Fruit fly (Drosophila melanogaster): Measurements from ENCODE around the gene CG14506.
A peak's percentile ranks its signal among the peaks of the same experiment; 100 is the strongest.

Gene CG14506

DNA sequence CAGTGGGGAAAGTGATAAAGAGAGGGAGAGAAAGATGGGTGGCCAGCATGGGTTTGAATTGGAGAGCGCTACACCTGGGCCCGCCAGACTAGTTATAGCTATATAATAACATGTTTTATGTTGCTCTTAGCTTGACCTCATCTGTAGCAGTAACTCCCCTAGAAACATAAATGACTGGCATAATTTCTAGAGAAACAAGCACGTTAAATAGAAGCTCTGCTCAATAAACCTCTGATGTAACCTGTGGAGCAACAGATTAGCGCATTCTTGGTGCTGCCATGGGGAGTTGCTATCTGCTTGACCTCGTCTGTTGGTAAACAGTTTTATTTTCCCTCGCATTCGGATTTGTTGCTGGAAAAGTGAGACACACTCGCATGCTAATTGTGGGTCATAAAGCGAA is 21.7 kb upstream of the CG14506 start (continued):
- TF ChIP-seq Ravus (GFP tag; IDR thresholded peaks at IDR 0.05) (no peak), CG9797 (GFP tag; optimal IDR thresholded peaks at IDR 0.05) (no peak), cad (GFP tag; optimal IDR thresholded peaks at IDR 0.05) (no peak), HHEX (GFP tag; optimal IDR thresholded peaks at IDR 0.05) (peak; percentile 74), slp2 (GFP tag; optimal IDR thresholded peaks at IDR 0.05) (peak; percentile 15), ERR (GFP tag; optimal IDR thresholded peaks at IDR 0.05) (no peak), CG13123 (GFP tag; optimal IDR thresholded peaks at IDR 0.05) (no peak), emc (GFP tag; optimal IDR thresholded peaks at IDR 0.05) (no peak), CG3281 (GFP tag; optimal IDR thresholded peaks at IDR 0.05) (peak; percentile 68), sisA (GFP tag; IDR thresholded peaks at IDR 0.05) (peak; percentile 68), org-1 (GFP tag; optimal IDR thresholded peaks at IDR 0.05) (peak; percentile 28), Lpt (GFP tag; optimal IDR thresholded peaks at IDR 0.05) (no peak), Bdp1 (GFP tag; optimal IDR thresholded peaks at IDR 0.05) (peak; percentile 14), Dll (GFP tag; IDR thresholded peaks at IDR 0.05; ENCODE audit: partially characterized antibody) (no peak), Sin3A (optimal IDR thresholded peaks at IDR 0.05) (no peak), CG11560 (tag; IDR thresholded peaks at IDR 0.05) (no peak; the same call in 1 of the 3 replicates), CG33557 (GFP tag; optimal IDR thresholded peaks at IDR 0.05) (no peak), amos (GFP tag; IDR thresholded peaks at IDR 0.05; ENCODE audit: partially characterized antibody) (no peak), rib (GFP tag; IDR thresholded peaks at IDR 0.05) (no peak), Hr51 (GFP tag; optimal IDR thresholded peaks at IDR 0.05) (peak in 1 of 2 experiments; percentile 78), corto (GFP tag; optimal IDR thresholded peaks at IDR 0.05) (no peak), Gug (GFP tag; IDR thresholded peaks at IDR 0.05) (0 out of 4 replicates have a peak, but pooled peaks have one; percentile 9), Nf-YB (GFP tag; optimal IDR thresholded peaks at IDR 0.05) (peak; percentile 37), pita (GFP tag; optimal IDR thresholded peaks at IDR 0.05) (no peak), CG32532 (GFP tag; IDR thresholded peaks at IDR 0.05) (peak; percentile 64), Rfx (GFP tag; IDR thresholded peaks at IDR 0.05) (peak; percentile 56; the same call in 1 of the 2 replicates), CG13894 (tag; optimal IDR thresholded peaks at IDR 0.05) (no peak), cwo (GFP tag; optimal IDR thresholded peaks at IDR 0.05) (peak; percentile 51), CrebB (tag; optimal IDR thresholded peaks at IDR 0.05) (peak; percentile 21), Kr (GFP tag; optimal IDR thresholded peaks at IDR 0.05) (no peak), CG5245 (GFP tag; optimal IDR thresholded peaks at IDR 0.05) (peak; percentile 30), bsh (GFP tag; optimal IDR thresholded peaks at IDR 0.05) (peak in 1 of 2 experiments; percentile 79), bbx (GFP tag; IDR thresholded peaks at IDR 0.05; ENCODE audit: partially characterized antibody) (no peak), tup (GFP tag; optimal IDR thresholded peaks at IDR 0.05) (no peak), hth (optimal IDR thresholded peaks at IDR 0.05) (no peak), lab (GFP tag; optimal IDR thresholded peaks at IDR 0.05) (peak; percentile 72), pan (optimal IDR thresholded peaks at IDR 0.05) (no peak), pan (GFP tag; optimal IDR thresholded peaks at IDR 0.05 in 1 of 2, IDR thresholded peaks at IDR 0.05 in 1 of 2) (peak in 1 of 2 experiments; percentile 68), CG5180 (GFP tag; optimal IDR thresholded peaks at IDR 0.05) (peak; percentile 36), CG9727 (GFP tag; optimal IDR thresholded peaks at IDR 0.05) (peak; percentile 48), CG17359 (tag; optimal IDR thresholded peaks at IDR 0.05) (peak; percentile 76), CG2116 (GFP tag; optimal IDR thresholded peaks at IDR 0.05) (no peak), Rx (GFP tag; IDR thresholded peaks at IDR 0.05) (peak; percentile 48), CG10267 (tag; optimal IDR thresholded peaks at IDR 0.05) (peak; percentile 32), bab2 (GFP tag; optimal IDR thresholded peaks at IDR 0.05) (peak; percentile 12), CG8924 (tag; optimal IDR thresholded peaks at IDR 0.05) (peak; percentile 69), tio (GFP tag; optimal IDR thresholded peaks at IDR 0.05) (peak; percentile 2), BtbVII (GFP tag; optimal IDR thresholded peaks at IDR 0.05) (peak; percentile 59), B-H2 (GFP tag; optimal IDR thresholded peaks at IDR 0.05) (peak; percentile 61), CG10209 (GFP tag; optimal IDR thresholded peaks at IDR 0.05) (peak; percentile 60), CG11085 (GFP tag; IDR thresholded peaks at IDR 0.05) (no peak)

Measured in whole organism, embryonic.